Worm (Caenorhabditis elegans) whole organism, young adult: Measurements from ENCODE around the gene T14G8.4.

Experiments used
- B0019.2 ChIP-seq: fragments of 200-800 bp; sonication (Bioruptor generic); conservative IDR thresholded peaks from 2 replicates; pipeline ENCODE4 v1.3.6; 2022; ENCODE audit warnings: missing genetic modification reagents, missing genetic modification characterization, missing compliant biosample characterization
- D2030.7 ChIP-seq: fragments of 200-800 bp; sonication (Bioruptor generic); IDR thresholded peaks from 2 replicates; pipeline ENCODE4 v1.3.6; 2022; ENCODE audit warnings: missing genetic modification reagents, missing genetic modification characterization, missing compliant biosample characterization
- F10E7.11 ChIP-seq: sonication (generic microtip); optimal IDR thresholded peaks from 2 replicates; lab custom pipeline; 2017; ENCODE audit warnings: mild to moderate bottlenecking, missing genetic modification characterization, moderate library complexity, missing compliant biosample characterization
- F33H1.4 ChIP-seq: fragments of 200-800 bp; sonication (Bioruptor generic); IDR thresholded peaks from 2 replicates; pipeline ENCODE4 v1.3.6; 2022; ENCODE audit warnings: missing genetic modification reagents, missing genetic modification characterization, missing compliant biosample characterization
- K11D2.4 ChIP-seq: fragments of 200-800 bp; sonication (Bioruptor generic); IDR thresholded peaks from 2 replicates; pipeline ENCODE4 v1.3.6; 2022; ENCODE audit warnings: missing genetic modification reagents, missing genetic modification characterization, missing compliant biosample characterization
- Y53F4B.3 ChIP-seq: fragments of 200-800 bp; sonication (Bioruptor generic); IDR thresholded peaks from 2 replicates; pipeline ENCODE4 v1.3.6; 2022; ENCODE audit warnings: missing genetic modification reagents, missing genetic modification characterization, missing compliant biosample characterization
- Y53G8AR.9 ChIP-seq: fragments of 200-800 bp; sonication (Bioruptor generic); conservative IDR thresholded peaks from 2 replicates; pipeline ENCODE4 v1.3.6; 2022; ENCODE audit warnings: missing genetic modification reagents, missing genetic modification characterization, missing compliant biosample characterization
- ZK185.1 ChIP-seq: sonication (generic microtip); optimal IDR thresholded peaks from 2 replicates; lab custom pipeline; 2016; ENCODE audit warnings: mild to moderate bottlenecking, missing genetic modification characterization, missing compliant biosample characterization; ENCODE audit not compliant: poor library complexity, severe bottlenecking
- akir-1 ChIP-seq: fragments of 200-800 bp; sonication (Bioruptor generic); optimal IDR thresholded peaks from 2 replicates; lab custom pipeline; 2018; ENCODE audit warnings: mild to moderate bottlenecking, missing genetic modification characterization, moderate library complexity, missing compliant biosample characterization
- aptf-2 ChIP-seq: fragments of 200-800 bp; sonication (Bioruptor generic); conservative IDR thresholded peaks from 2 replicates; pipeline ENCODE4 v1.3.6; 2022; ENCODE audit warnings: missing genetic modification reagents, missing genetic modification characterization, missing compliant biosample characterization
- athp-1 ChIP-seq: sonication (generic microtip); optimal IDR thresholded peaks from 2 replicates; lab custom pipeline; 2017; ENCODE audit warnings: mild to moderate bottlenecking, missing genetic modification characterization, missing compliant biosample characterization
- attf-6 ChIP-seq: fragments of 200-800 bp; sonication (Bioruptor generic); IDR thresholded peaks from 2 replicates; pipeline ENCODE4 v1.3.6; 2022; ENCODE audit warnings: missing genetic modification reagents, missing genetic modification characterization, missing compliant biosample characterization
- bed-1 ChIP-seq: fragments of 200-800 bp; sonication (Bioruptor generic); IDR thresholded peaks from 2 replicates; pipeline ENCODE4 v1.3.6; 2022; ENCODE audit warnings: missing genetic modification reagents, missing genetic modification characterization, missing compliant biosample characterization
- ccch-3 ChIP-seq: fragments of 200-800 bp; sonication (Bioruptor generic); optimal IDR thresholded peaks from 2 replicates; lab custom pipeline; 2018; ENCODE audit warnings: mild to moderate bottlenecking, missing genetic modification characterization, missing compliant biosample characterization
- cebp-1 ChIP-seq, 2 experiments: fragments of 200-800 bp in 1 of 2; sonication (Bioruptor generic) in 1 of 2; sonication (generic microtip) in 1 of 2; IDR thresholded peaks in 1 of 2; optimal IDR thresholded peaks in 1 of 2; 2 replicates each; pipeline versions ENCODE4 v1.3.6 to Lab custom; 2017 to 2022; ENCODE audit warnings: missing compliant biosample characterization in 2 of 2, missing genetic modification characterization in 2 of 2, mild to moderate bottlenecking in 1 of 2, missing genetic modification reagents in 1 of 2, moderate library complexity in 1 of 2
- ceh-40 ChIP-seq: fragments of 200-800 bp; sonication (Bioruptor generic); IDR thresholded peaks from 2 replicates; pipeline ENCODE4 v1.3.6; 2022; ENCODE audit warnings: missing genetic modification characterization, missing compliant biosample characterization
- ceh-91 ChIP-seq: fragments of 200-800 bp; sonication (Bioruptor generic); IDR thresholded peaks from 2 replicates; pipeline ENCODE4 v1.3.6; 2022; ENCODE audit warnings: missing genetic modification reagents, missing genetic modification characterization, missing compliant biosample characterization
- dox-1 ChIP-seq: fragments of 200-800 bp; sonication (Bioruptor generic); IDR thresholded peaks from 2 replicates; pipeline ENCODE4 v1.3.6; 2022; ENCODE audit warnings: missing genetic modification reagents, missing genetic modification characterization, missing compliant biosample characterization
- dpl-1 ChIP-seq: fragments of 150-350 bp; optimal IDR thresholded peaks from 2 replicates; lab custom pipeline; 2014; ENCODE audit warnings: missing biosample characterization, missing genetic modification reagents, missing genetic modification characterization
- egl-18 ChIP-seq: fragments of 200-800 bp; sonication (Bioruptor generic); IDR thresholded peaks from 2 replicates; pipeline ENCODE4 v1.3.6; 2022; ENCODE audit warnings: missing genetic modification reagents, missing genetic modification characterization, missing compliant biosample characterization
- egl-44 ChIP-seq: fragments of 200-800 bp; sonication (Bioruptor generic); IDR thresholded peaks from 2 replicates; pipeline ENCODE4 v1.3.6; 2022; ENCODE audit warnings: missing genetic modification reagents, missing genetic modification characterization, missing compliant biosample characterization
- egrh-3 ChIP-seq: fragments of 200-800 bp; sonication (Bioruptor generic); IDR thresholded peaks from 2 replicates; pipeline ENCODE4 v1.3.6; 2022; ENCODE audit warnings: missing genetic modification reagents, missing genetic modification characterization, missing compliant biosample characterization
- hmg-1.2 ChIP-seq: fragments of 200-800 bp; sonication (Bioruptor generic); IDR thresholded peaks from 2 replicates; pipeline ENCODE4 v1.3.6; 2022; ENCODE audit warnings: missing genetic modification reagents, missing genetic modification characterization, missing compliant biosample characterization
- hmg-20 ChIP-seq: fragments of 200-800 bp; sonication (Bioruptor generic); IDR thresholded peaks from 2 replicates; pipeline ENCODE4 v1.3.6; 2022; ENCODE audit warnings: missing genetic modification reagents, missing genetic modification characterization, missing compliant biosample characterization
- lag-1 ChIP-seq: fragments of 200-800 bp; sonication (Bioruptor generic); IDR thresholded peaks from 2 replicates; pipeline ENCODE4 v1.3.6; 2022; ENCODE audit warnings: missing genetic modification reagents, missing genetic modification characterization, missing compliant biosample characterization
- lin-40 ChIP-seq: sonication (generic microtip); optimal IDR thresholded peaks from 2 replicates; lab custom pipeline; 2016; ENCODE audit warnings: missing genetic modification characterization, mild to moderate bottlenecking, missing compliant biosample characterization, missing genotype, missing genetic modification reagents
- lir-1 ChIP-seq: fragments of 200-800 bp; sonication (Bioruptor generic); conservative IDR thresholded peaks from 2 replicates; pipeline ENCODE4 v1.3.6; 2022; ENCODE audit warnings: missing genetic modification reagents, missing genetic modification characterization, missing compliant biosample characterization
- lsl-1 ChIP-seq: fragments of 200-800 bp; sonication (Bioruptor generic); optimal IDR thresholded peaks from 2 replicates; lab custom pipeline; 2018; ENCODE audit warnings: mild to moderate bottlenecking, missing genetic modification characterization, moderate library complexity, missing compliant biosample characterization
- lsy-27 ChIP-seq: sonication (generic microtip); optimal IDR thresholded peaks from 2 replicates; lab custom pipeline; 2017; ENCODE audit warnings: missing genetic modification characterization, mild to moderate bottlenecking, missing compliant biosample characterization, antibody characterized with exemption, missing genotype, borderline replicate concordance; ENCODE audit not compliant: insufficient read depth
- madf-6 ChIP-seq: fragments of 200-800 bp; sonication (Bioruptor generic); IDR thresholded peaks from 2 replicates; pipeline ENCODE4 v1.3.6; 2022; ENCODE audit warnings: missing genetic modification reagents, missing genetic modification characterization, missing compliant biosample characterization
- mel-28 ChIP-seq: sonication (generic microtip); optimal IDR thresholded peaks from 2 replicates; lab custom pipeline; 2016; ENCODE audit warnings: borderline replicate concordance, mild to moderate bottlenecking, missing genetic modification characterization, missing compliant biosample characterization
- nhr-179 ChIP-seq: sonication (generic microtip); optimal IDR thresholded peaks from 2 replicates; lab custom pipeline; 2016; ENCODE audit warnings: mild to moderate bottlenecking, missing genetic modification characterization, missing compliant biosample characterization
- nhr-80 ChIP-seq: sonication (generic microtip); optimal IDR thresholded peaks from 2 replicates; lab custom pipeline; 2016; ENCODE audit warnings: missing genetic modification characterization, missing compliant biosample characterization
- nhr-90 ChIP-seq: sonication (generic microtip); optimal IDR thresholded peaks from 2 replicates; lab custom pipeline; 2016; ENCODE audit warnings: missing genotype, mild to moderate bottlenecking, missing genetic modification characterization, missing compliant biosample characterization
- pbrm-1 ChIP-seq: fragments of 200-800 bp; sonication (Bioruptor generic); IDR thresholded peaks from 2 replicates; pipeline ENCODE4 v1.3.6; 2022; ENCODE audit warnings: missing genetic modification reagents, missing genetic modification characterization, missing compliant biosample characterization
- snpc-4 ChIP-seq, 5 experiments: fragments of 150-350 bp in 1 of 5; sonication (generic microtip) in 4 of 5; optimal IDR thresholded peaks; 2 replicates each; lab custom pipeline; 2014 to 2018; ENCODE audit warnings: missing genetic modification characterization in 5 of 5, missing biosample characterization in 3 of 5, antibody characterized with exemption in 2 of 5, mild to moderate bottlenecking in 2 of 5, missing compliant biosample characterization in 2 of 5, missing genotype in 2 of 5, moderate library complexity in 2 of 5, missing genetic modification reagents in 1 of 5
- sptf-2 ChIP-seq: fragments of 200-800 bp; sonication (Bioruptor generic); optimal IDR thresholded peaks from 2 replicates; lab custom pipeline; 2018; ENCODE audit warnings: mild to moderate bottlenecking, missing genetic modification characterization, missing compliant biosample characterization
- tbp1 ChIP-seq: fragments of 200-800 bp; sonication (Bioruptor generic); optimal IDR thresholded peaks from 2 replicates; lab custom pipeline; 2018; ENCODE audit warnings: mild to moderate bottlenecking, missing genetic modification characterization, missing compliant biosample characterization
- unc-130 ChIP-seq: sonication (generic microtip); optimal IDR thresholded peaks from 2 replicates; lab custom pipeline; 2016; ENCODE audit warnings: missing genetic modification reagents, missing genetic modification characterization, missing compliant biosample characterization
- xnd-1 ChIP-seq: sonication (generic microtip); optimal IDR thresholded peaks from 2 replicates; lab custom pipeline; 2016; ENCODE audit warnings: missing genotype, missing genetic modification reagents, missing genetic modification characterization, missing compliant biosample characterization
- zfh-2 ChIP-seq: fragments of 200-800 bp; sonication (Bioruptor generic); conservative IDR thresholded peaks from 2 replicates; pipeline ENCODE4 v1.3.6; 2022; ENCODE audit warnings: missing genetic modification reagents, missing genetic modification characterization, missing compliant biosample characterization
- ztf-18 ChIP-seq: sonication (generic microtip); optimal IDR thresholded peaks from 2 replicates; lab custom pipeline; 2016; ENCODE audit warnings: missing genotype, mild to moderate bottlenecking, missing genetic modification characterization, missing compliant biosample characterization
- ztf-25 ChIP-seq: fragments of 200-800 bp; sonication (Bioruptor generic); IDR thresholded peaks from 2 replicates; pipeline ENCODE4 v1.3.6; 2022; ENCODE audit warnings: missing genetic modification reagents, missing genetic modification characterization, missing compliant biosample characterization
- ztf-28 ChIP-seq: fragments of 200-800 bp; sonication (Bioruptor generic); IDR thresholded peaks from 2 replicates; pipeline ENCODE4 v1.3.6; 2022; ENCODE audit warnings: missing genetic modification reagents, missing genetic modification characterization, missing compliant biosample characterization

Gene T14G8.4

DNA sequence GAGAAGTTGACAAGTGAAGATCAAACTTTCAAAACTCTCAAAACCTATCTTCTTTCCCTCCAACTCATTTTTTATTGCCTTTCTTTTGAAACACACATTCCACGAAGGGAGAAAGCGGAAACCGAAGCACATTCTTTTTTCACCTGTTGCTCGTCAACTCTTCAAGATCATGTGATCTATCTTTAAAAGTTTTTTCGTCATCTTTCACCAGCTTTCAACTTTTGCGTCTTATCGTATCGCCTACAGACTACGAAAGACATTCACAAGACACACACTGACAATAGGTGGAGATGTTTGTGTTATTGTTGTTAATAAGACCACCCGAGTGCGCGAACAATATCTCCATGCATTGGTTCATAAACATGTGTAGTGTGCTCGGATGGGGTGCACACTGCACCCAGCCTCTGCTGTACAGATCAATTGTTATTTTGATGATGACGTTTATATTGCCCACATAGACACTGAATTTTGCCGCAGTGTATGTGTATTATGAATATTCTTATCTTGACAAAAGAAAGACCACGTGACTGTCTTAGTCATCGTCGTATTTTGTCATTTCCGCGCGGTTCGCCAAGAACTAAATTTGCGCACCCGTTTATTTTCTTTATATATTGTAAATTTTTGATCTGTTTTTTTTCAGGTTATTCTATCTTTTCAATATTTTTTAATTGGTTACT lies 10.1 kb upstream of the T14G8.4 start (continued):
- TF ChIP-seq xnd-1 (no peak), ztf-18 (tag; lab: Kevin White, UChicago) (no peak), ZK185.1 (tag; lab: Kevin White, UChicago) (no peak), cebp-1 (GFP tag; IDR thresholded peaks at IDR 0.05; lab: Robert Waterston, UW) (no peak), cebp-1 (tag; optimal IDR thresholded peaks at IDR 0.05; lab: Kevin White, UChicago) (peak; percentile 49), F33H1.4 (GFP tag; lab: Robert Waterston, UW) (no peak), D2030.7 (GFP tag; lab: Robert Waterston, UW) (no peak), dpl-1 (no peak), mel-28 (no peak), B0019.2 (GFP tag; lab: Robert Waterston, UW) (no peak), tbp1 (peak; percentile 1), lin-40 (tag; lab: Kevin White, UChicago) (no peak), lag-1 (no peak), ztf-28 (GFP tag; lab: Robert Waterston, UW) (no peak), snpc-4 (GFP tag; optimal IDR thresholded peaks at IDR 0.05; lab: Kevin White, UChicago) (no peak), snpc-4 (tag; optimal IDR thresholded peaks at IDR 0.05; lab: Kevin White, UChicago) (no peak), nhr-179 (tag; lab: Kevin White, UChicago) (no peak), egl-44 (GFP tag; lab: Robert Waterston, UW) (no peak), ceh-91 (no peak), unc-130 (no peak), bed-1 (GFP tag; lab: Robert Waterston, UW) (no peak), nhr-90 (tag; lab: Kevin White, UChicago) (no peak), ceh-40 (GFP tag; lab: Robert Waterston, UW) (no peak), egrh-3 (GFP tag; lab: Robert Waterston, UW) (no peak)

DNA sequence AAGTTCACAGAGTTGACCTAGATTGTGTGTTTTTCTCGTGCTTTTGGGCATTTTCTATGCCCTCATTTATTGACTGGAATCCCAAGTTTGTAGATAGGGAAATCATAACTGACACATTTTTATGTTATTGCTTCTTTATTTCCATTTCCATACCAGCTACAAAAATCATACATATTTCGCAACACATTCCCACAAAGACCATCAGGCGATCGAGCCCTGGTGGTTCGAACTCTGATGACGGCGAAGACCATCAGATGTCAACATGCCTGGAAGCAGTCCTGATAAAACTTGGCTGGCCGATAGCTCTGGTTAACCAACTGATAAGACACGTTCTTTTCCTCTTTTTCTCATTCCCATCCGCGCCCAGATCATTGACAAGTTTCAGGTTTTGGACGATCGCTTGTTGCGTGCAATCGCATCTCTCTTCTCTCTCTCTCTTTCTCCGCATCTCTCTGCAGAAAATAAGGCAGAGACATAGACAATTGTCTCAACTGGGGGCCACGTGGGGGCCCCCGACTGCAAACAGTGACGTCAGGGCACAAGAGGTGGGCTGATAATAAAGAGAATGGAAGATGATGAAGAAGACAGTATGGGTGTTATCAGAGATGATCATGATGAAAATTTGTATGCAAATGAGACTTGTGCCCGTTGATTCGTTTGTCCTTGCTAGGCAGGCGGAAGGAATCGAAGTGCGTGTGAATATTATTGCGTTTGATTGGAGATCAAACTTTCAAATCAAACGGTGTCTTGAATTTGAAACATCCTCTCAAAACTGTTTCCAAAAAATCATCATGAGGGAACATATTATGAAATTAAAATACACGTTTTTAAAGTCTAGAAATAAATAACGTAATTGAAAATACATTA lies 8.6 kb upstream of the T14G8.4 start:
- no peak for TF ChIP-seq egl-18 (GFP tag; lab: Robert Waterston, UW)
- no peak for TF ChIP-seq madf-6 (GFP tag; lab: Robert Waterston, UW)
- TF ChIP-seq hmg-20: no peak
- TF ChIP-seq nhr-80 (tag; lab: Kevin White, UChicago): peak; percentile 100
- TF ChIP-seq zfh-2 (GFP tag; lab: Robert Waterston, UW): peak; percentile 93
- TF ChIP-seq pbrm-1 (GFP tag; lab: Robert Waterston, UW): peak; percentile 67
- TF ChIP-seq attf-6 (GFP tag; lab: Robert Waterston, UW): no peak
- no peak for TF ChIP-seq lsl-1 (GFP tag; lab: Kevin White, UChicago)
- TF ChIP-seq dox-1 (GFP tag; lab: Robert Waterston, UW): peak; percentile 85
- peak; percentile 82 for TF ChIP-seq K11D2.4 (GFP tag; lab: Robert Waterston, UW)
- no peak for TF ChIP-seq dpl-1
- no peak for TF ChIP-seq akir-1 (GFP tag; lab: Kevin White, UChicago)
- no peak for TF ChIP-seq lsy-27
- 0 out of 2 replicates have a peak, but pooled peaks have one; percentile 51 for TF ChIP-seq lir-1
- no peak for TF ChIP-seq ztf-25 (GFP tag; lab: Robert Waterston, UW)
- TF ChIP-seq Y53G8AR.9: peak; percentile 64; the same call in 1 of the 2 replicates
- no peak for TF ChIP-seq B0019.2 (GFP tag; lab: Robert Waterston, UW)
- TF ChIP-seq ZK185.1 (tag; lab: Kevin White, UChicago): no peak
- peak; percentile 79 for TF ChIP-seq sptf-2 (GFP tag; lab: Kevin White, UChicago)
- no peak for TF ChIP-seq xnd-1
- peak; percentile 8 for TF ChIP-seq athp-1 (tag; lab: Kevin White, UChicago)
- TF ChIP-seq hmg-1.2 (GFP tag; lab: Robert Waterston, UW): peak; percentile 48; the same call in 1 of the 2 replicates
- TF ChIP-seq Y53F4B.3 (GFP tag; lab: Robert Waterston, UW): no peak
- TF ChIP-seq ccch-3 (GFP tag; lab: Kevin White, UChicago): no peak
- no peak for TF ChIP-seq F10E7.11 (tag; lab: Kevin White, UChicago)
- TF ChIP-seq aptf-2: no peak
